Worm (Caenorhabditis elegans) whole organism, dauer: ENCODE measurements around the gene col-74.
"Not testable (repeated sequence)": the region's sequence is repeated elsewhere in the genome, so short reads cannot be mapped to it uniquely, and the experiment has no call there.

Source experiments
- unc-62 ChIP-seq: sonication (generic microtip); optimal IDR thresholded peaks from 2 replicates; lab custom pipeline; 2017; ENCODE audit warnings: missing biosample characterization, missing genetic modification reagents, missing genetic modification characterization

The col-74 gene

ce11 chrII:5846181-5846580 is 16.0 kb downstream of the col-74 start:
- TF ChIP-seq unc-62 (GFP tag; lab: Kevin White, UChicago), result no peak

ce11 chrII:5852007-5852406 is 21.8 kb downstream of the col-74 start, which contains the start of gene H41C03.2:
Gene H41C03.2 (minus strand): TSS chrII:5852107.
- no peak for TF ChIP-seq unc-62 (GFP tag; lab: Kevin White, UChicago)

- TF ChIP-seq unc-62 (GFP tag; lab: Kevin White, UChicago), result no peak
Measured at ce11 chrII:5853261-5853660, 23.1 kb downstream of the col-74 start.

ce11 chrII:5854122-5854521 is 23.9 kb downstream of the col-74 start, which contains the start of gene H41C03.1:
Gene H41C03.1 (plus strand): TSS chrII:5854422.
- TF ChIP-seq unc-62 (GFP tag; lab: Kevin White, UChicago), result no peak

- no peak for TF ChIP-seq unc-62 (GFP tag; lab: Kevin White, UChicago)
Measured at ce11 chrII:5858322-5858721, 28.1 kb downstream of the col-74 start, which contains the start of gene F55C12.4. Gene F55C12.4 (minus strand): TSS chrII:5858422.

- TF ChIP-seq unc-62 (GFP tag; lab: Kevin White, UChicago), result no peak
Measured at ce11 chrII:5860621-5861020, 30.4 kb downstream of the col-74 start.

ce11 chrII:5863893-5864292 is 33.7 kb downstream of the col-74 start, which contains the start of gene tag-234:
Gene tag-234 (plus strand): TSS chrII:5864193.
- no peak for TF ChIP-seq unc-62 (GFP tag; lab: Kevin White, UChicago)

- no peak for TF ChIP-seq unc-62 (GFP tag; lab: Kevin White, UChicago)
Measured at ce11 chrII:5865405-5866308, 35.5 kb downstream of the col-74 start, which contains the start of gene F55C12.19. Gene F55C12.19 (plus strand): TSS chrII:5866139.

ce11 chrII:5866920-5867319 is 36.7 kb downstream of the col-74 start:
- TF ChIP-seq unc-62 (GFP tag; lab: Kevin White, UChicago), result no peak

- no peak for TF ChIP-seq unc-62 (GFP tag; lab: Kevin White, UChicago)
Measured at ce11 chrII:5871508-5871907, 41.3 kb downstream of the col-74 start.

- TF ChIP-seq unc-62 (GFP tag; lab: Kevin White, UChicago), result no peak
Measured at ce11 chrII:5872414-5872813, 42.2 kb downstream of the col-74 start.

- TF ChIP-seq unc-62 (GFP tag; lab: Kevin White, UChicago), result no peak
Measured at ce11 chrII:5873564-5874070, 43.4 kb downstream of the col-74 start, which contains the start of gene tex-2. Gene tex-2 (minus strand): TSS chrII:5873614.

ce11 chrII:5874130-5874529 is 44.0 kb downstream of the col-74 start:
- no peak for TF ChIP-seq unc-62 (GFP tag; lab: Kevin White, UChicago)

- TF ChIP-seq unc-62 (GFP tag; lab: Kevin White, UChicago), result no peak
Measured at ce11 chrII:5876053-5876452, 45.9 kb downstream of the col-74 start, which contains the start of gene F55C12.6. Gene F55C12.6 (minus strand): TSS chrII:5876153.

ce11 chrII:5876511-5876910 is 46.3 kb downstream of the col-74 start, which contains the start of gene F55C12.2:
Gene F55C12.2 (plus strand): TSS chrII:5876811.
- not testable (repeated sequence) for TF ChIP-seq unc-62 (GFP tag; lab: Kevin White, UChicago)

ce11 chrII:5880677-5881076 is 50.5 kb downstream of the col-74 start:
- TF ChIP-seq unc-62 (GFP tag; lab: Kevin White, UChicago), result no peak
